Worm (Caenorhabditis elegans) whole organism, L4 larva: ENCODE measurements around the gene F09E5.16.

Source experiments
- D1046.2 ChIP-seq: fragments of 200-800 bp; sonication (Bioruptor generic); IDR thresholded peaks from 2 replicates; pipeline ENCODE4 v1.3.6; 2022; ENCODE audit warnings: missing genetic modification characterization, missing compliant biosample characterization
- T20F7.1 ChIP-seq: fragments of 200-800 bp; sonication (Bioruptor generic); optimal IDR thresholded peaks from 2 replicates; lab custom pipeline; 2018; ENCODE audit warnings: mild to moderate bottlenecking, missing genetic modification characterization, missing compliant biosample characterization
- Y5F2A.4 ChIP-seq: fragments of 200-800 bp; sonication (Bioruptor generic); optimal IDR thresholded peaks from 2 replicates; lab custom pipeline; 2018; ENCODE audit warnings: mild to moderate bottlenecking, missing genetic modification characterization, missing compliant biosample characterization
- aha-1 ChIP-seq: fragments of 150-350 bp; peaks from one replicate; lab custom pipeline; 2014; ENCODE audit warnings: missing biosample characterization, missing genetic modification characterization
- arid-1 ChIP-seq: fragments of 200-800 bp; sonication (Bioruptor generic); conservative IDR thresholded peaks from 2 replicates; pipeline ENCODE4 v1.3.6; 2022; ENCODE audit warnings: missing genetic modification reagents, missing genetic modification characterization, missing compliant biosample characterization
- ceh-20 ChIP-seq: fragments of 200-800 bp; sonication (Bioruptor generic); IDR thresholded peaks from 2 replicates; pipeline ENCODE4 v1.3.6; 2022; ENCODE audit warnings: missing genetic modification reagents, missing genetic modification characterization, missing compliant biosample characterization
- ceh-82 ChIP-seq: sonication (generic microtip); optimal IDR thresholded peaks from 2 replicates; lab custom pipeline; 2017; ENCODE audit warnings: missing biosample characterization, missing genetic modification characterization
- ctbp-1 ChIP-seq: fragments of 200-800 bp; sonication (Bioruptor generic); IDR thresholded peaks from 2 replicates; pipeline ENCODE4 v1.3.6; 2022; ENCODE audit warnings: missing genetic modification reagents, missing genetic modification characterization, missing compliant biosample characterization
- daf-12 ChIP-seq: fragments of 150-350 bp; optimal IDR thresholded peaks from 2 replicates; lab custom pipeline; 2014; ENCODE audit warnings: missing biosample characterization, missing genetic modification reagents, missing genetic modification characterization
- daf-16 ChIP-seq, 3 experiments: sonication (generic microtip); optimal IDR thresholded peaks; 2 replicates each; lab custom pipeline; 2016 to 2017; ENCODE audit warnings: missing genetic modification characterization in 3 of 3, missing genetic modification reagents in 3 of 3, mild to moderate bottlenecking in 2 of 3, missing compliant biosample characterization in 2 of 3, missing biosample characterization in 1 of 3, moderate library complexity in 1 of 3
- daf-19 ChIP-seq: fragments of 200-800 bp; sonication (Bioruptor generic); conservative IDR thresholded peaks from 2 replicates; pipeline ENCODE4 v1.3.6; 2022; ENCODE audit warnings: missing genetic modification characterization, missing compliant biosample characterization
- daf-8 ChIP-seq: fragments of 200-800 bp; sonication (Bioruptor generic); IDR thresholded peaks from 2 replicates; pipeline ENCODE4 v1.3.6; 2022; ENCODE audit warnings: missing genetic modification characterization, missing compliant biosample characterization
- dmd-6 ChIP-seq: fragments of 200-800 bp; sonication (Bioruptor generic); IDR thresholded peaks from 2 replicates; pipeline ENCODE4 v1.3.6; 2022; ENCODE audit warnings: missing genetic modification reagents, missing genetic modification characterization, missing compliant biosample characterization
- dmd-9 ChIP-seq: fragments of 200-800 bp; sonication (Bioruptor generic); IDR thresholded peaks from 2 replicates; pipeline ENCODE4 v1.3.6; 2022; ENCODE audit warnings: missing genetic modification reagents, missing genetic modification characterization, missing compliant biosample characterization
- dve-1 ChIP-seq: sonication (generic microtip); optimal IDR thresholded peaks from 2 replicates; lab custom pipeline; 2017; ENCODE audit warnings: antibody characterized with exemption, mild to moderate bottlenecking, missing genetic modification characterization, missing compliant biosample characterization; ENCODE audit not compliant: insufficient read depth
- egl-27 ChIP-seq: sonication (generic microtip); optimal IDR thresholded peaks from 3 replicates; lab custom pipeline; 2017; ENCODE audit warnings: missing biosample characterization, missing genetic modification reagents, missing genetic modification characterization
- fos-1 ChIP-seq: fragments of 150-350 bp; optimal IDR thresholded peaks from 2 replicates; lab custom pipeline; 2014; ENCODE audit warnings: missing biosample characterization, missing genetic modification characterization
- gei-8 ChIP-seq: fragments of 200-800 bp; sonication (Bioruptor generic); optimal IDR thresholded peaks from 2 replicates; lab custom pipeline; 2018; ENCODE audit warnings: mild to moderate bottlenecking, missing genetic modification characterization, missing compliant biosample characterization
- hif-1 ChIP-seq, 2 experiments: sonication (generic microtip); optimal IDR thresholded peaks; 2 replicates each; lab custom pipeline; 2016 to 2017; ENCODE audit warnings: missing compliant biosample characterization in 2 of 2, missing genetic modification characterization in 2 of 2, missing genetic modification reagents in 2 of 2, missing genotype in 2 of 2, mild to moderate bottlenecking in 1 of 2
- hlh-30 ChIP-seq: sonication (generic microtip); optimal IDR thresholded peaks from 2 replicates; lab custom pipeline; 2017; ENCODE audit warnings: antibody characterized with exemption, mild to moderate bottlenecking, missing genetic modification characterization, missing compliant biosample characterization; ENCODE audit not compliant: insufficient read depth
- hmg-1.1 ChIP-seq: fragments of 200-800 bp; sonication (Bioruptor generic); IDR thresholded peaks from 2 replicates; pipeline ENCODE4 v1.3.6; 2022; ENCODE audit warnings: missing genetic modification reagents, missing genetic modification characterization, missing compliant biosample characterization
- lin-1 ChIP-seq: fragments of 200-800 bp; sonication (Bioruptor generic); IDR thresholded peaks from 2 replicates; pipeline ENCODE4 v1.3.6; 2022; ENCODE audit warnings: missing genetic modification reagents, missing genetic modification characterization, missing compliant biosample characterization
- lin-38 ChIP-seq: fragments of 200-800 bp; sonication (Bioruptor generic); IDR thresholded peaks from 2 replicates; pipeline ENCODE4 v1.3.6; 2022; ENCODE audit warnings: missing genetic modification reagents, missing genetic modification characterization, missing compliant biosample characterization
- lsy-2 ChIP-seq, 2 experiments: fragments of 150-350 bp in 1 of 2; sonication (generic microtip) in 1 of 2; optimal IDR thresholded peaks; 2 replicates each; lab custom pipeline; 2014 to 2017; ENCODE audit warnings: missing biosample characterization in 2 of 2, missing genetic modification characterization in 2 of 2
- mdl-1 ChIP-seq, 2 experiments: fragments of 150-350 bp in 1 of 2; sonication (generic microtip) in 1 of 2; optimal IDR thresholded peaks; 2 replicates each; lab custom pipeline; 2014 to 2017; ENCODE audit warnings: missing biosample characterization in 2 of 2, missing genetic modification characterization in 2 of 2
- mdt-29 ChIP-seq: fragments of 200-800 bp; sonication (Bioruptor generic); IDR thresholded peaks from 2 replicates; pipeline ENCODE4 v1.3.6; 2022; ENCODE audit warnings: missing genetic modification reagents, missing genetic modification characterization, missing compliant biosample characterization
- mes-2 ChIP-seq: sonication (generic microtip); optimal IDR thresholded peaks from 2 replicates; lab custom pipeline; 2016; ENCODE audit warnings: missing genotype, mild to moderate bottlenecking, missing genetic modification characterization, missing compliant biosample characterization; ENCODE audit not compliant: poor library complexity, severe bottlenecking
- nhr-10 ChIP-seq: fragments of 150-350 bp; optimal IDR thresholded peaks from 2 replicates; lab custom pipeline; 2014; ENCODE audit warnings: missing biosample characterization, missing genetic modification characterization
- nhr-102 ChIP-seq: sonication (generic microtip); optimal IDR thresholded peaks from 2 replicates; lab custom pipeline; 2016; ENCODE audit warnings: mild to moderate bottlenecking, missing genetic modification characterization, moderate library complexity, missing compliant biosample characterization
- nhr-11 ChIP-seq: fragments of 150-350 bp; optimal IDR thresholded peaks from 2 replicates; lab custom pipeline; 2014; ENCODE audit warnings: missing biosample characterization, missing genetic modification characterization
- nhr-111 ChIP-seq: fragments of 200-800 bp; sonication (Bioruptor generic); optimal IDR thresholded peaks from 2 replicates; lab custom pipeline; 2018; ENCODE audit warnings: mild to moderate bottlenecking, missing genetic modification characterization, missing compliant biosample characterization
- nhr-237 ChIP-seq: sonication (generic microtip); optimal IDR thresholded peaks from 2 replicates; lab custom pipeline; 2017; ENCODE audit warnings: missing biosample characterization, missing genetic modification characterization
- nhr-25 ChIP-seq: sonication (generic microtip); optimal IDR thresholded peaks from 2 replicates; lab custom pipeline; 2017; ENCODE audit warnings: missing genetic modification characterization, mild to moderate bottlenecking, missing compliant biosample characterization, antibody characterized with exemption, moderate library complexity, borderline replicate concordance; ENCODE audit not compliant: insufficient read depth
- nhr-77 ChIP-seq: fragments of 150-350 bp; optimal IDR thresholded peaks from 2 replicates; lab custom pipeline; 2014; ENCODE audit warnings: missing biosample characterization, missing genetic modification characterization
- php-3 ChIP-seq: fragments of 200-800 bp; sonication (Bioruptor generic); IDR thresholded peaks from 2 replicates; pipeline ENCODE4 v1.3.6; 2022; ENCODE audit warnings: missing genetic modification reagents, missing genetic modification characterization, missing compliant biosample characterization
- rbr-2 ChIP-seq: sonication (generic microtip); optimal IDR thresholded peaks from 2 replicates; lab custom pipeline; 2016; ENCODE audit warnings: missing genotype, missing genetic modification characterization, missing compliant biosample characterization
- set-16 ChIP-seq: fragments of 200-800 bp; sonication (Bioruptor generic); IDR thresholded peaks from 2 replicates; pipeline ENCODE4 v1.3.6; 2022; ENCODE audit warnings: missing genetic modification reagents, missing genetic modification characterization, missing compliant biosample characterization
- skn-1 ChIP-seq: fragments of 150-350 bp; optimal IDR thresholded peaks from 2 replicates; lab custom pipeline; 2014; ENCODE audit warnings: missing biosample characterization, missing genetic modification characterization
- spr-3 ChIP-seq: fragments of 200-800 bp; sonication (Bioruptor generic); optimal IDR thresholded peaks from 2 replicates; lab custom pipeline; 2018; ENCODE audit warnings: mild to moderate bottlenecking, missing genetic modification characterization, missing compliant biosample characterization
- tra-1 ChIP-seq: fragments of 200-800 bp; sonication (Bioruptor generic); IDR thresholded peaks from 2 replicates; pipeline ENCODE4 v1.3.6; 2022; ENCODE audit warnings: missing genetic modification reagents, missing genetic modification characterization, missing compliant biosample characterization
- vab-7 ChIP-seq: fragments of 200-800 bp; sonication (Bioruptor generic); IDR thresholded peaks from 2 replicates; pipeline ENCODE4 v1.3.6; 2022; ENCODE audit warnings: missing genetic modification reagents, missing genetic modification characterization, missing compliant biosample characterization
- zag-1 ChIP-seq: fragments of 150-350 bp; optimal IDR thresholded peaks from 2 replicates; lab custom pipeline; 2014; ENCODE audit warnings: missing biosample characterization, missing genetic modification characterization
- zfp-2 ChIP-seq: sonication (generic microtip); optimal IDR thresholded peaks from 2 replicates; lab custom pipeline; 2016; ENCODE audit warnings: mild to moderate bottlenecking, missing genetic modification characterization, missing compliant biosample characterization
- zfp-3 ChIP-seq: fragments of 200-800 bp; sonication (Bioruptor generic); conservative IDR thresholded peaks from 2 replicates; pipeline ENCODE4 v1.3.6; 2022; ENCODE audit warnings: missing genetic modification reagents, missing genetic modification characterization, missing compliant biosample characterization
- zip-11 ChIP-seq: fragments of 200-800 bp; sonication (Bioruptor generic); IDR thresholded peaks from 2 replicates; pipeline ENCODE4 v1.3.6; 2022; ENCODE audit warnings: missing genetic modification characterization, missing compliant biosample characterization
- zip-2 ChIP-seq: fragments of 150-350 bp; optimal IDR thresholded peaks from 2 replicates; lab custom pipeline; 2014; ENCODE audit warnings: missing biosample characterization, missing genetic modification characterization
- ztf-7 ChIP-seq: fragments of 150-350 bp; optimal IDR thresholded peaks from 2 replicates; lab custom pipeline; 2014; ENCODE audit warnings: missing biosample characterization, missing genetic modification characterization

The F09E5.16 gene

DNA sequence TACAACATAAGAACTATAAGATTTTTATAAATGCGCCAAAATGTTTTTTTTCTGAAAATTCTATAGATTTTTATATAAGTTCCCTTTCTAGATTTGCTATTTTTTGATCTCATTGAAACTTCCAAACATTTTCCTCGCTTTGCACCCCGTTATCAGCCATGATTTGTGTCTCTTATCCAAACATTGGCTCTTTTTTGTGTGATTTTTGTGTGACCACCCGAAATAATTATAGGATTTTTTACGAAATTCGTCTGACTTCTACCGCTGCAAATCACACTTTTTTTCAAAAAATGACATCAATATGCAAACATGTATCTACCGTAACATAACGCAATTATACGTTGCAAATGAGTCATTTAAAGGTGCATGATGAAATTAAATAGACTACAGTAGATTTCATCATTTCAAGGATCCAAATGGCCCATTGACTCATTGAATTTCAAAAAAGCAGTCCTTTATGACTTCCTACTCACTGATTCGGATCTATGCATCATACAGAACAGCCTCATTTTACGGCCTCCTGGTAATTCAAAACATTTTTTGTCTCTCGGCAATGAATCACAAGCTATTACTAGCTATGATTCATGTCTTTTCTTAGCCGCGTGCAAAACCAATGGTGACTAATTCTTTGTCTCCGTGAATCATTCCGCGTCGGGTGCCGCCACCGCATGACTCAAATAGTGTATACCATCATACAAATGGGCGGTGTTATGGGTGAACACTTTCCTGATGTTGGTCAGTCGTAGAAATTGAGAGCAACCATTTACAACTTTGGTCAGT is 33.0 kb downstream of the F09E5.16 start (continued):
- no peak for TF ChIP-seq ceh-82
- no peak for TF ChIP-seq mes-2 (tag; lab: Kevin White, UChicago)
- TF ChIP-seq egl-27 (tag; lab: Kevin White, UChicago): no peak
- TF ChIP-seq tra-1: no peak
- no peak for TF ChIP-seq mdt-29 (GFP tag; lab: Robert Waterston, UW)
- TF ChIP-seq zfp-2 (tag; lab: Kevin White, UChicago): no peak
- no peak for TF ChIP-seq vab-7 (GFP tag; lab: Robert Waterston, UW)
- TF ChIP-seq nhr-25 (tag; lab: Kevin White, UChicago): no peak
- TF ChIP-seq hlh-30: peak; percentile 38
- no peak for TF ChIP-seq zfp-3 (GFP tag; lab: Robert Waterston, UW)
- no peak for TF ChIP-seq lsy-2 (tag; optimal IDR thresholded peaks at IDR 0.05; lab: Kevin White, UChicago)
- TF ChIP-seq set-16 (GFP tag; lab: Robert Waterston, UW): no peak
- TF ChIP-seq ztf-7 (tag; lab: Kevin White, UChicago): no peak
- no peak for TF ChIP-seq php-3 (GFP tag; lab: Robert Waterston, UW)
- no peak for TF ChIP-seq daf-19 (GFP tag; lab: Robert Waterston, UW)
- TF ChIP-seq rbr-2 (tag; lab: Kevin White, UChicago): no peak
- TF ChIP-seq nhr-10 (tag; lab: Kevin White, UChicago): no peak
- no peak for TF ChIP-seq lin-1
- TF ChIP-seq T20F7.1 (GFP tag; lab: Kevin White, UChicago): no peak
- no peak for TF ChIP-seq nhr-237 (tag; lab: Kevin White, UChicago)
- no peak for TF ChIP-seq gei-8 (GFP tag; lab: Kevin White, UChicago)
- TF ChIP-seq zip-11 (GFP tag; lab: Robert Waterston, UW): no peak
- no peak for TF ChIP-seq dmd-9 (GFP tag; lab: Robert Waterston, UW)
- no peak for TF ChIP-seq daf-16 (GFP tag; optimal IDR thresholded peaks at IDR 0.05; lab: Kevin White, UChicago)
- TF ChIP-seq daf-16 (tag; optimal IDR thresholded peaks at IDR 0.05; lab: Kevin White, UChicago): no peak
- peak; percentile 64 for TF ChIP-seq dmd-6 (GFP tag; lab: Robert Waterston, UW)
- TF ChIP-seq nhr-102 (tag; lab: Kevin White, UChicago): no peak
- TF ChIP-seq mdl-1 (tag; optimal IDR thresholded peaks at IDR 0.05; lab: Kevin White, UChicago): peak; percentile 35 to 37
- no peak for TF ChIP-seq lin-38
- no peak for TF ChIP-seq aha-1 (tag; lab: Kevin White, UChicago)
- TF ChIP-seq, all 104 proteins: peak for 12

DNA sequence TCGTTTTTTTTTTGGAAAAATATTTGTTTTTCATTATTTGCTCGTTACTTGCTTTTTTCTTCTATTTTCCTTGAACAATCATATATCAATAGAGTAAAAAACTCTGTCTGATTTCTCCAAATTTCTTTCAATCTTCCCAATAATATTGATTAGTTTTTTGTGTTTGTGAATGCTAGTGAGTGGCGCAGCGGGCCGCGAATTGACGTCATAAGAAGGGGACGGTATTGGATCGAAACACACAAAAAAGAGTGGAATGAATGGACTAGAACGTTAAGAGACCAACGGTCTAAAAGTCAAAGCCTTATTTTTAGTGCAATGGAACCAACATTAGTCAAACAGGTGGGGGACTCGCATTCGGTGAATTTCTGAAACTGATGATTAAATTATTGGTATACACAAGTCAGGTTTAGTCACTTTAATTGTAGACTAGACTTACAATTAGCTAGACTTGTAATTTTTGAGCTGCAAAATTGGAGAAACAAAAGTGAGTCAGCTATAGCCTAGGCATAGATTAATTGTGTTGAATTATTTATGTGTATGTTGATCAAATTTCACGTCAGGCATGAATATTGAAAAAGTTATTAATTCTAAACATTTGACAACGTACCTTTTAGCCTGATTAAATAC is 33.8 kb downstream of the F09E5.16 start:
- TF ChIP-seq tra-1: no peak
- no peak for TF ChIP-seq zag-1 (tag; lab: Kevin White, UChicago)
- no peak for TF ChIP-seq daf-8 (GFP tag; lab: Robert Waterston, UW)
- TF ChIP-seq skn-1 (tag; lab: Kevin White, UChicago): no peak
- TF ChIP-seq D1046.2 (GFP tag; lab: Robert Waterston, UW): no peak
- TF ChIP-seq arid-1 (GFP tag; lab: Robert Waterston, UW): no peak
- no peak for TF ChIP-seq hif-1 (tag; optimal IDR thresholded peaks at IDR 0.05; lab: Kevin White, UChicago)
- no peak for TF ChIP-seq ceh-20 (GFP tag; lab: Robert Waterston, UW)
- no peak for TF ChIP-seq Y5F2A.4 (GFP tag; lab: Kevin White, UChicago)
- TF ChIP-seq nhr-111 (GFP tag; lab: Kevin White, UChicago): no peak
- no peak for TF ChIP-seq fos-1 (tag; lab: Kevin White, UChicago)
- no peak for TF ChIP-seq zip-2 (tag; lab: Kevin White, UChicago)
- peak in 1 of 2 experiments; percentile 6 for TF ChIP-seq lsy-2 (tag; optimal IDR thresholded peaks at IDR 0.05; lab: Kevin White, UChicago)
- TF ChIP-seq daf-19 (GFP tag; lab: Robert Waterston, UW): no peak
- peak; percentile 76 for TF ChIP-seq aha-1 (tag; lab: Kevin White, UChicago)
- no peak for TF ChIP-seq nhr-10 (tag; lab: Kevin White, UChicago)
- TF ChIP-seq lin-1: no peak
- no peak for TF ChIP-seq zfp-2 (tag; lab: Kevin White, UChicago)
- no peak for TF ChIP-seq daf-12
- peak; percentile 11 for TF ChIP-seq dve-1
- no peak for TF ChIP-seq hmg-1.1 (GFP tag; lab: Robert Waterston, UW)
- peak; percentile 52 for TF ChIP-seq nhr-11 (tag; lab: Kevin White, UChicago)
- no peak for TF ChIP-seq spr-3 (GFP tag; lab: Kevin White, UChicago)
- no peak for TF ChIP-seq ctbp-1 (GFP tag; lab: Robert Waterston, UW)
- TF ChIP-seq nhr-77 (tag; lab: Kevin White, UChicago): peak; percentile 11
